Worm (Caenorhabditis elegans) whole organism, midembryonic: ENCODE results near the gene W09D6.5.

Source experiments
- flt-1 ChIP-seq: fragments of 200-800 bp; sonication (Bioruptor generic); IDR thresholded peaks from 2 replicates; pipeline ENCODE4 v1.3.6; 2022; ENCODE audit warnings: missing genetic modification characterization, missing compliant biosample characterization
- klf-2 ChIP-seq: fragments of 200-800 bp; sonication (Bioruptor generic); conservative IDR thresholded peaks from 2 replicates; pipeline ENCODE4 v1.3.6; 2022; ENCODE audit warnings: missing genetic modification reagents, missing genetic modification characterization, missing compliant biosample characterization
- ref-1 ChIP-seq: fragments of 200-800 bp; sonication (Bioruptor generic); conservative IDR thresholded peaks from 2 replicates; pipeline ENCODE4 v1.3.6; 2022; ENCODE audit warnings: missing genetic modification reagents, missing genetic modification characterization, missing compliant biosample characterization
- tab-1 ChIP-seq: fragments of 200-800 bp; sonication (Bioruptor generic); IDR thresholded peaks from 2 replicates; pipeline ENCODE4 v1.3.6; 2022; ENCODE audit warnings: missing genetic modification characterization, missing compliant biosample characterization
- ztf-23 ChIP-seq: fragments of 200-800 bp; sonication (Bioruptor generic); IDR thresholded peaks from 2 replicates; pipeline ENCODE4 v1.3.6; 2022; ENCODE audit warnings: missing genetic modification reagents, missing genetic modification characterization, missing compliant biosample characterization

DNA sequence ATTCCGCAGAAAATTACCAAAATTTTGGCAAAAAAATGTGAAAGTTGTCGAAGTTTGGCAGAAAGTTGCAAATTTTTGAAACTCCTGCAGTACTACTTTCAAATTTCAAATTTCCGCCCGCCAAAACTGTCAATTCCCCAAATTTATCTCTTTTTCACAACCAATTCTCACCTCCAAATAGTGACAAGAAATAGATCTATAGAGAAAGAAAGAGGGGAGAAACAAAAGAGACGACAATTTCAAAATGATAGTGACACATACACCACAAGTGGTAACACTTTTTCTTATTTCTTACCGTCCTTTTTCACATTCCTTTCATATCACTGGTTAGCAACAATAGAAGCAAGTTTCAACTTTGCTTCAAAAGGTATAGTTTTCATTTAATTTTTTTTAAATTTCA lies 4.3 kb upstream of the W09D6.5 start:
- TF ChIP-seq ztf-23 (GFP tag; lab: Robert Waterston, UW) (no peak), flt-1 (GFP tag; lab: Robert Waterston, UW) (no peak), klf-2 (GFP tag; lab: Robert Waterston, UW) (no peak), tab-1 (no peak), ref-1 (no peak)
